Worm (Caenorhabditis elegans) whole organism, L4 larva: ENCODE data around the gene trm-1.

Source experiments
- F37D6.2 ChIP-seq: sonication (generic microtip); optimal IDR thresholded peaks from 2 replicates; lab custom pipeline; 2016; ENCODE audit warnings: mild to moderate bottlenecking, missing genetic modification characterization, missing compliant biosample characterization
- arid-1 ChIP-seq: fragments of 200-800 bp; sonication (Bioruptor generic); conservative IDR thresholded peaks from 2 replicates; pipeline ENCODE4 v1.3.6; 2022; ENCODE audit warnings: missing genetic modification reagents, missing genetic modification characterization, missing compliant biosample characterization
- ceh-82 ChIP-seq: sonication (generic microtip); optimal IDR thresholded peaks from 2 replicates; lab custom pipeline; 2017; ENCODE audit warnings: missing biosample characterization, missing genetic modification characterization
- daf-12 ChIP-seq: fragments of 150-350 bp; optimal IDR thresholded peaks from 2 replicates; lab custom pipeline; 2014; ENCODE audit warnings: missing biosample characterization, missing genetic modification reagents, missing genetic modification characterization
- fkh-10 ChIP-seq: fragments of 150-350 bp; optimal IDR thresholded peaks from 2 replicates; lab custom pipeline; 2014; ENCODE audit warnings: missing biosample characterization, missing genetic modification reagents, missing genetic modification characterization
- fos-1 ChIP-seq: fragments of 150-350 bp; optimal IDR thresholded peaks from 2 replicates; lab custom pipeline; 2014; ENCODE audit warnings: missing biosample characterization, missing genetic modification characterization
- lsy-2 ChIP-seq, 2 experiments: fragments of 150-350 bp in 1 of 2; sonication (generic microtip) in 1 of 2; optimal IDR thresholded peaks; 2 replicates each; lab custom pipeline; 2014 to 2017; ENCODE audit warnings: missing biosample characterization in 2 of 2, missing genetic modification characterization in 2 of 2
- madf-9 ChIP-seq: fragments of 200-800 bp; sonication (Bioruptor generic); conservative IDR thresholded peaks from 2 replicates; pipeline ENCODE4 v1.3.6; 2022; ENCODE audit warnings: missing genetic modification reagents, missing genetic modification characterization, missing compliant biosample characterization
- nhr-11 ChIP-seq: fragments of 150-350 bp; optimal IDR thresholded peaks from 2 replicates; lab custom pipeline; 2014; ENCODE audit warnings: missing biosample characterization, missing genetic modification characterization
- nhr-237 ChIP-seq: sonication (generic microtip); optimal IDR thresholded peaks from 2 replicates; lab custom pipeline; 2017; ENCODE audit warnings: missing biosample characterization, missing genetic modification characterization
- nhr-25 ChIP-seq: sonication (generic microtip); optimal IDR thresholded peaks from 2 replicates; lab custom pipeline; 2017; ENCODE audit warnings: missing genetic modification characterization, mild to moderate bottlenecking, missing compliant biosample characterization, antibody characterized with exemption, moderate library complexity, borderline replicate concordance; ENCODE audit not compliant: insufficient read depth
- nhr-28 ChIP-seq: fragments of 150-350 bp; optimal IDR thresholded peaks from 2 replicates; lab custom pipeline; 2014; ENCODE audit warnings: missing biosample characterization, missing genetic modification characterization
- snpc-4 ChIP-seq: fragments of 150-350 bp; optimal IDR thresholded peaks from 2 replicates; lab custom pipeline; 2014; ENCODE audit warnings: missing biosample characterization, missing genetic modification characterization

DNA sequence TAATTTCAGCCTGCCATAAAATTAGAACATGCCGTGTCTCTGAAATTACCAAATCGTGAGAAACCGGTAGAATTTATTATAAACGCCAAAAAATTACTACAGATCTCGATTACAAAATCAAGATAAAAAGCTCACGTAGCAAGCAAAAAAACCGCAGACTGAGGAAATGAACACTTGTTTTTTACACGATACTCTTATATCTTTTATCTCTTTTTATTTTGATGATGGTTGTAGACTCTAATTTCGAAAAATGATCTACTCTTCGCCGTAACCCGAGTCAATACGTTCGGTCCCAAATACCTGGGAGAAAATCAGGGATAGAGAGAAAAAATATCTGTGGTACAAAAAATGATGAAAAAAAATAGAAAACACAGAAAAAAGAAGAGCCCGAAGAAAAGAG lies 37.7 kb upstream of the trm-1 start:
- TF ChIP-seq nhr-11 (no peak), nhr-237 (no peak), fos-1 (tag; lab: Kevin White, UChicago) (no peak), ceh-82 (no peak), nhr-28 (tag; lab: Kevin White, UChicago) (no peak), snpc-4 (tag; lab: Kevin White, UChicago) (no peak), daf-12 (tag; lab: Kevin White, UChicago) (no peak), madf-9 (GFP tag; lab: Robert Waterston, UW) (no peak), nhr-25 (tag; lab: Kevin White, UChicago) (no peak), lsy-2 (tag; optimal IDR thresholded peaks at IDR 0.05; lab: Kevin White, UChicago) (no peak), F37D6.2 (no peak), fkh-10 (GFP tag; lab: Kevin White, UChicago) (no peak), arid-1 (GFP tag; lab: Robert Waterston, UW) (no peak)
